Fruit fly (Drosophila melanogaster) whole organism, adult: ENCODE results near the gene CG31908.

ENCODE experiments used
- CG11617 ChIP-seq: fragments of 200-800 bp; sonication (Bioruptor generic); optimal IDR thresholded peaks from 2 replicates; lab custom pipeline; 2017; ENCODE audit warnings: mild to moderate bottlenecking, missing biosample characterization, missing genetic modification reagents, missing genetic modification characterization
- CG12768 ChIP-seq: fragments of 200-800 bp; sonication (Bioruptor generic); optimal IDR thresholded peaks from 2 replicates; lab custom pipeline; 2017; ENCODE audit warnings: missing biosample characterization, missing genetic modification characterization, mild to moderate bottlenecking, moderate library complexity, missing genetic modification reagents
- CG14711 ChIP-seq: fragments of 200-800 bp; sonication (Bioruptor generic); optimal IDR thresholded peaks from 2 replicates; lab custom pipeline; 2018; ENCODE audit warnings: missing biosample characterization, mild to moderate bottlenecking, missing genetic modification characterization, moderate library complexity
- CG1620 ChIP-seq: fragments of 200-800 bp; sonication (Bioruptor generic); optimal IDR thresholded peaks from 2 replicates; lab custom pipeline; 2016; ENCODE audit warnings: missing biosample characterization, missing genetic modification characterization
- CG33017 ChIP-seq: fragments of 200-800 bp; sonication (Bioruptor generic); optimal IDR thresholded peaks from 2 replicates; lab custom pipeline; 2018; ENCODE audit warnings: missing biosample characterization, mild to moderate bottlenecking, missing genetic modification characterization, moderate library complexity
- CG5204 ChIP-seq: fragments of 200-800 bp; sonication (Bioruptor generic); optimal IDR thresholded peaks from 2 replicates; lab custom pipeline; 2016; ENCODE audit warnings: missing biosample characterization, missing genetic modification characterization
- CG7045 ChIP-seq: fragments of 200-800 bp; sonication (Bioruptor generic); optimal IDR thresholded peaks from 2 replicates; lab custom pipeline; 2017; ENCODE audit warnings: missing biosample characterization, mild to moderate bottlenecking, missing genetic modification characterization
- CG7101 ChIP-seq: fragments of 200-800 bp; sonication (Bioruptor generic); optimal IDR thresholded peaks from 2 replicates; lab custom pipeline; 2018; ENCODE audit warnings: missing biosample characterization, mild to moderate bottlenecking, missing genetic modification characterization, moderate library complexity
- Clk ChIP-seq: fragments of 200-800 bp; sonication (Bioruptor generic); optimal IDR thresholded peaks from 2 replicates; lab custom pipeline; 2017; ENCODE audit warnings: missing biosample characterization, missing genetic modification characterization
- Crg-1 ChIP-seq: fragments of 200-800 bp; sonication (Bioruptor generic); optimal IDR thresholded peaks from 2 replicates; lab custom pipeline; 2016; ENCODE audit warnings: missing biosample characterization, missing genetic modification characterization
- Hr96 ChIP-seq: fragments of 200-800 bp; sonication (Bioruptor generic); optimal IDR thresholded peaks from 2 replicates; lab custom pipeline; 2016; ENCODE audit warnings: missing biosample characterization, missing genetic modification characterization
- Mnt ChIP-seq: fragments of 200-800 bp; sonication (Bioruptor generic); optimal IDR thresholded peaks from 2 replicates; lab custom pipeline; 2016; ENCODE audit warnings: missing biosample characterization, mild to moderate bottlenecking, missing genetic modification characterization
- bab1 ChIP-seq: fragments of 200-800 bp; sonication (Bioruptor generic); optimal IDR thresholded peaks from 3 replicates; lab custom pipeline; 2019; ENCODE audit warnings: missing biosample characterization, mild to moderate bottlenecking, missing genetic modification characterization, moderate library complexity
- cic ChIP-seq: fragments of 200-800 bp; sonication (Bioruptor generic); optimal IDR thresholded peaks from 2 replicates; lab custom pipeline; 2017; ENCODE audit warnings: missing biosample characterization, mild to moderate bottlenecking, missing genetic modification characterization, moderate library complexity
- cnc ChIP-seq, 2 experiments: fragments of >200 bp; optimal IDR thresholded peaks; 2 replicates each; lab custom pipeline; 2017
- kay ChIP-seq: fragments of 200-800 bp; sonication (Bioruptor generic); peaks from one replicate; lab custom pipeline; 2016; ENCODE audit warnings: missing biosample characterization, missing genetic modification characterization, borderline replicate concordance
- ovo ChIP-seq: fragments of 200-800 bp; sonication (Bioruptor generic); optimal IDR thresholded peaks from 2 replicates; lab custom pipeline; 2016; ENCODE audit warnings: missing biosample characterization, missing genetic modification characterization
- pad ChIP-seq: fragments of 200-800 bp; sonication (Bioruptor generic); optimal IDR thresholded peaks from 3 replicates; lab custom pipeline; 2017; ENCODE audit warnings: missing biosample characterization, missing genetic modification characterization, mild to moderate bottlenecking, moderate library complexity, missing genetic modification reagents
- tj ChIP-seq: fragments of 200-800 bp; sonication (Bioruptor generic); optimal IDR thresholded peaks from 3 replicates; lab custom pipeline; 2017; ENCODE audit warnings: missing biosample characterization, mild to moderate bottlenecking, missing genetic modification characterization, moderate library complexity
- toe ChIP-seq: fragments of 200-800 bp; sonication (Bioruptor generic); optimal IDR thresholded peaks from 2 replicates; lab custom pipeline; 2016; ENCODE audit warnings: missing biosample characterization, missing genetic modification characterization

Gene CG31908

dm6 chr2L:7047703-7048102 is 20.5 kb upstream of the CG31908 start:
- peak; percentile 14 for TF ChIP-seq CG11617 (GFP tag; lab: Kevin White, UChicago)
- TF ChIP-seq tj (GFP tag; lab: Kevin White, UChicago) = peak; percentile 1
- TF ChIP-seq cnc (optimal IDR thresholded peaks at IDR 0.05; lab: Kevin White, UChicago) = no peak
- TF ChIP-seq Mnt (GFP tag; lab: Kevin White, UChicago) = peak; percentile 18
- peak; percentile 76 for TF ChIP-seq Crg-1 (GFP tag; lab: Kevin White, UChicago)
- TF ChIP-seq Clk (GFP tag; lab: Kevin White, UChicago) = no peak
- TF ChIP-seq CG7101 = peak; percentile 61
- peak; percentile 9 for TF ChIP-seq CG5204
- no peak for TF ChIP-seq CG14711
- no peak for TF ChIP-seq pad (GFP tag; lab: Kevin White, UChicago)
- peak; percentile 56 for TF ChIP-seq ovo (GFP tag; lab: Kevin White, UChicago)
- no peak for TF ChIP-seq CG7045
- TF ChIP-seq toe (GFP tag; lab: Kevin White, UChicago) = no peak
- no peak for TF ChIP-seq kay

DNA sequence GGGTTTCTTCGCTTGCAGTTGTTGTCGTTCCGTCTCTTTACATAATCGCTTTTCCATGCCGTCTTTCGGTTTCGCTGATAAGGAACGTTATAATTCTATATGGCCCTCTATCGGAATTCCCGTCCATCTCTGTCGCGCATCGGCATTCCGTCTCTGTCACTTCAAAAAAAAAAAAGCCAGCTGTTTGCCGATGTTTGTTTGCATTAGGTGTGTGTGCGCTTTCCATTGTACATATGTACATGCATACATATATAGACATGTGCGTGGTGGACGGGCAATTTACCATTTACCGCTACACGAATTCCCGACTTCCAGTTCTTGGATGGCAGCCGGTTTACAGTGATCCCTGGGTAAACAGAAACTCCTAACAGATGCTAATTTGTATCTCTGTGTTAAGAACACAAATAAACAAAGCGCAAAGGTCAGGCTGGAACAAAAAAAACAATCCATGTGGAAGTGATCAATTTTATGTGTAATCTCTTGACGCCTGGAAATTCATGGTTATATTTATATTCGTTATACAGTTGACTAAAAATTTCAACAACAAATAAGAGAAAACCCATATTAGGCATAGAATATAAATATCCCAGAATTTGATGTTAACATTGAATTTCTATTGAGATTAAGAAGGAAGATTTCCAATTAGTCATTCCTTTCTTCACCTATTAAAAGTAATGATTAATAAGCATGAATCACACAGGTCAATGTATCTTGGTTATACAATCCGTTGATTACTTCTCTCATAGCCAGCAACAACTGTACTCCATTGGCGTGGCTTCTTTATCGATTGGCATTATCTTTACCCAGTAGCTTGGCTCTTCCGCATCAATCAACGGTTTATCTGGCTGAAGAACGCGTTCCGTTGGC is 16.1 kb upstream of the CG31908 start:
- TF ChIP-seq ovo (GFP tag; lab: Kevin White, UChicago) (peak; percentile 38), CG11617 (GFP tag; lab: Kevin White, UChicago) (no peak), Mnt (GFP tag; lab: Kevin White, UChicago) (peak; percentile 26)

dm6 chr2L:7042150-7042811 is 15.1 kb upstream of the CG31908 start:
- TF ChIP-seq CG14711 = peak; percentile 33
- TF ChIP-seq CG33017 (tag; lab: Kevin White, UChicago) = peak; percentile 20
- TF ChIP-seq Crg-1 (GFP tag; lab: Kevin White, UChicago) = peak; percentile 92
- no peak for TF ChIP-seq cnc (optimal IDR thresholded peaks at IDR 0.05; lab: Kevin White, UChicago)
- peak; percentile 4 for TF ChIP-seq CG12768 (GFP tag; lab: Kevin White, UChicago)
- no peak for TF ChIP-seq kay
- peak; percentile 81 for TF ChIP-seq bab1
- peak; percentile 40 for TF ChIP-seq CG7045
- peak; percentile 84 for TF ChIP-seq cic (GFP tag; lab: Kevin White, UChicago)
- peak; percentile 74 for TF ChIP-seq CG1620 (GFP tag; lab: Kevin White, UChicago)
- TF ChIP-seq ovo (GFP tag; lab: Kevin White, UChicago) = peak; percentile 59
- peak; percentile 96 for TF ChIP-seq Mnt (GFP tag; lab: Kevin White, UChicago)
- peak; percentile 67 for TF ChIP-seq pad (GFP tag; lab: Kevin White, UChicago)
- peak; percentile 65 for TF ChIP-seq tj (GFP tag; lab: Kevin White, UChicago)
- TF ChIP-seq Clk (GFP tag; lab: Kevin White, UChicago) = peak; percentile 63
- TF ChIP-seq CG7101 = peak; percentile 78
- no peak for TF ChIP-seq toe (GFP tag; lab: Kevin White, UChicago)
- no peak for TF ChIP-seq CG5204
- peak; percentile 57 for TF ChIP-seq CG11617 (GFP tag; lab: Kevin White, UChicago)
- TF ChIP-seq Hr96 (GFP tag; lab: Kevin White, UChicago) = peak; percentile 11

DNA sequence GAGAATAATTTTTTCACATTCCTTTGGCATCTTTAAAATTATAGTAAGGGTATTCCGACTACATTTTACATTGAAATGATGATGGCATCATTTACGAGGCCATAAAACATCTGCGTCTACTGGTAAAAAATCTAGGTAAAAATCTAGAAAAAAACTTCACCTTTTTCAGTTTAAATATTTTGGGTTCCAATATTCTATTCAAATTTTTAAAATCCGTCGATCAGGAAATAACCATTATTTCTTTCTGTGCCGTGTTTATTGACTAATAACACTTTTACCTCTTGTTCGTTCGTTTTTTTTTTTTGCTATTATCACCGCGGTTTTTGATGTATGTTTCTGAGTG is 12.1 kb upstream of the CG31908 start:
- TF ChIP-seq Hr96 (GFP tag; lab: Kevin White, UChicago) (no peak), CG5204 (no peak), CG14711 (peak; percentile 26), CG7101 (peak; percentile 57), CG7045 (no peak), Mnt (GFP tag; lab: Kevin White, UChicago) (peak; percentile 28), cnc (optimal IDR thresholded peaks at IDR 0.05; lab: Kevin White, UChicago) (no peak), kay (peak; percentile 62), toe (GFP tag; lab: Kevin White, UChicago) (no peak), pad (GFP tag; lab: Kevin White, UChicago) (no peak), bab1 (peak; percentile 43), tj (GFP tag; lab: Kevin White, UChicago) (peak; percentile 41), cic (GFP tag; lab: Kevin White, UChicago) (no peak), Crg-1 (GFP tag; lab: Kevin White, UChicago) (peak; percentile 47), CG33017 (tag; lab: Kevin White, UChicago) (peak; percentile 54), CG12768 (GFP tag; lab: Kevin White, UChicago) (peak; percentile 52), ovo (GFP tag; lab: Kevin White, UChicago) (no peak), Clk (GFP tag; lab: Kevin White, UChicago) (no peak), CG1620 (GFP tag; lab: Kevin White, UChicago) (no peak), CG11617 (GFP tag; lab: Kevin White, UChicago) (peak; percentile 66)

DNA sequence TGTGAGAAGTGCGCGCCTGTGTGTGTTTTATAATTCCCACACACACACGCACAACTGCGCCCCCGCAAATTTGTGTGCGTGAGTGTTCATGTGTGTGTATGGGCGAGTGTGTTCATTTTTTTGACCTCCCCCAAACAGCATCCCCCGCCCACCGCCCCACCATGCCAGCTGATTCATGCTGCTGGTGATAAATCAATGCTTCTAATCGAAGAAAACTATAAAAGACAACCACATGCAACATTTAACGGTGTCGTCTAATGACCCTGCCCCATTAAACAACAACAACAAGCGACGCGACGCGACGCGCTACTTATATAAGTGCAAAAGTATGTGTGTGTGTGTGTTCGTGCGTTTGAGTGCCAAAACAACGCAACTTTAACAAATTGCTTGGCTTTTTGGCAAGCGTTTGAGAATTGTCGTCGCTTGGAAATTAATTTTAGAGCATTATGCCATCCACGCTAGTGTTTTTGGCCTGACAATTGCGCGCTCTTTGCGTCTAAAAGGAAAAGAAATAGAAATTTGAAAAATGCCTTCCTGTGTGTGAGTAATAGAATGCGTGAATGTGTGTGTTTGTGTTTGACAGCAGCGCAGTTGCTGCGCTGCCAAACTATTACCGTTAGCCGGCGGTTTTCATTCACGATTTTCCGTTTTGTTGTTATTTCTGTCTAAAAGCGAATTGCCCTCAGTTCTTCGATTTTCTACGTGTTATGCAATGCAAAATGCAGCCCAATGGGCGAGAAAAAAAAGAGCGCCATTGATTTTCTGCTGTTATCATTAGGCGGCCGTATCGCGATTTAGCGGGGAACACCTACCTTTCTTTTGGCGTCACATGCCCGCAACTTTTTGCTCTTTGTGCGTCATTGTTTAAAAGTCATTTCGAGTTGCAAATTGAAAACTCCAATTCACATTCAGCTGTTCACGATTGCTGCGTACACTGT is 11.5 kb upstream of the CG31908 start:
- TF ChIP-seq CG1620 (GFP tag; lab: Kevin White, UChicago) = no peak
- no peak for TF ChIP-seq Mnt (GFP tag; lab: Kevin White, UChicago)
- no peak for TF ChIP-seq bab1
- no peak for TF ChIP-seq toe (GFP tag; lab: Kevin White, UChicago)
- TF ChIP-seq CG7045 = no peak
- TF ChIP-seq CG7101 = no peak
- TF ChIP-seq CG33017 (tag; lab: Kevin White, UChicago) = no peak
- peak; percentile 1 for TF ChIP-seq cic (GFP tag; lab: Kevin White, UChicago)
- TF ChIP-seq Clk (GFP tag; lab: Kevin White, UChicago) = no peak
- peak; percentile 50 for TF ChIP-seq ovo (GFP tag; lab: Kevin White, UChicago)
